Fruit fly (Drosophila melanogaster): ENCODE data around the gene Mur18B.

The Mur18B gene

DNA sequence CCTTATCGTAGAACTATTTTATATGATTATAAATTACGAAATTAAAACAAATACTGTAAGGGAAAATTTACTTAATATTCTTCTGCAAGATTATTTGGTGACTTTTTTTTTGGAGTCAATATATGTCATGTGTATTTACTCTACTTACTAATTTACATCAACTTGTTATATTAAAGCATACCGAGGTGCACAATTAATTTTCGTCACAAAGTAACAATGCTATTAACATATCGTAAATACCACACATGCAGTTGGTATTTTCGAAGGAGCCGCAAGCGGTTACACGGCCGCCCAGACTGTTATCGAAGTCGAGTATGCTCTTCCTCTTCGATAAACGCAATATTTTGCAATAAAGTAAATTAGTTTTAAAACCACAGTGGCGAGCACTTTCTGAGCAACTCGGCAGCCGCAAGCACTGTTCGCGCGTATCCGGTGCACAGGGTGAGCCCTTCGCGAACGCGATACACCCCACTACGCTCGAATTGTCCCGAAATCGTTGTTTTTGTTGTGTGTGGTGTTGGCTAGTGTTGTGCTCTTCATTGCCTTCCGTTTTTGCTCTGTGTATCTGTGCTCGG, 48.6 kb downstream of the Mur18B start, which contains the start of gene Vav:
Gene Vav (plus strand): TSS at position 293 of the 575 bp plus-strand sequence.
- TF ChIP-seq CTCF (optimal IDR thresholded peaks at IDR 0.05) (peak; percentile 7 to 35), CG8478 (optimal IDR thresholded peaks at IDR 0.05) (no peak)

DNA sequence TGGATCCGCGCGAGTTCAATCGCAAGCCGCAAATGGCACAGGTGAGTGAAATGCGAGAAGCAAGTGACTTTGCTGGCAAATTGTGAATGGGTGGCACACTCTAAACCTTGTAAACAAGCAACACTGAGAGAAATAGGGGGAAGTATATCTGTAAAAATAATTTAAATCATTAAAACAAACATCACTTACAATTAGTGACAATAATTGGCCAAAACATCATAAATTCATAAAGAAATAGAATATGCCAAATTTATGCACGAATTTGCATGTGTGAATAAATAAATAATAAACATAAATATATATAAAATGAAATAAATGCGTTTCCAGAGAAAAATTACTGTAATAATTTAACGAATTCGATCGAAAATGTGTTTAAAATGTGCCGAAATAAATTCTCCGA, 49.5 kb downstream of the Mur18B start:
- TF ChIP-seq CG8478 (optimal IDR thresholded peaks at IDR 0.05) (no peak), CTCF (optimal IDR thresholded peaks at IDR 0.05) (no peak)

dm6 chrX:19264396-19264795, 51.3 kb downstream of the Mur18B start:
- TF ChIP-seq CG8478 (optimal IDR thresholded peaks at IDR 0.05): no peak
- TF ChIP-seq CTCF (optimal IDR thresholded peaks at IDR 0.05): no peak

Measured in S2 (cell line).